Fruit fly (Drosophila melanogaster): Measurements from ENCODE around the gene Arp5.

- TF ChIP-seq Jarid2 (GFP tag; optimal IDR thresholded peaks at IDR 0.05) (peak; percentile 38), Scr (GFP tag; IDR thresholded peaks at IDR 0.05; ENCODE audit: partially characterized antibody) (no peak), CG3995 (GFP tag; optimal IDR thresholded peaks at IDR 0.05) (no peak), CG14860 (GFP tag; IDR thresholded peaks at IDR 0.05; ENCODE audit: partially characterized antibody) (no peak), CG3065 (GFP tag; optimal IDR thresholded peaks at IDR 0.05) (no peak), wdn (GFP tag; IDR thresholded peaks at IDR 0.05) (no peak), CG15696 (tag; optimal IDR thresholded peaks at IDR 0.05) (no peak), CG4730 (GFP tag; IDR thresholded peaks at IDR 0.05) (no peak), toy (GFP tag; IDR thresholded peaks at IDR 0.05) (no peak), CG1792 (GFP tag; optimal IDR thresholded peaks at IDR 0.05) (no peak)
Observed at dm6 chr3R:18196991-18197801, 11.9 kb downstream of the Arp5 start.
